Fruit fly (Drosophila melanogaster) whole organism, adult: Measurements from ENCODE around the gene mRpL32.

ENCODE experiments used
- CG11617 ChIP-seq: fragments of 200-800 bp; sonication (Bioruptor generic); optimal IDR thresholded peaks from 2 replicates; lab custom pipeline; 2017; ENCODE audit warnings: mild to moderate bottlenecking, missing biosample characterization, missing genetic modification reagents, missing genetic modification characterization
- CG12768 ChIP-seq: fragments of 200-800 bp; sonication (Bioruptor generic); optimal IDR thresholded peaks from 2 replicates; lab custom pipeline; 2017; ENCODE audit warnings: missing biosample characterization, missing genetic modification characterization, mild to moderate bottlenecking, moderate library complexity, missing genetic modification reagents
- CG7045 ChIP-seq: fragments of 200-800 bp; sonication (Bioruptor generic); optimal IDR thresholded peaks from 2 replicates; lab custom pipeline; 2017; ENCODE audit warnings: missing biosample characterization, mild to moderate bottlenecking, missing genetic modification characterization
- Clk ChIP-seq: fragments of 200-800 bp; sonication (Bioruptor generic); optimal IDR thresholded peaks from 2 replicates; lab custom pipeline; 2017; ENCODE audit warnings: missing biosample characterization, missing genetic modification characterization
- Crg-1 ChIP-seq: fragments of 200-800 bp; sonication (Bioruptor generic); optimal IDR thresholded peaks from 2 replicates; lab custom pipeline; 2016; ENCODE audit warnings: missing biosample characterization, missing genetic modification characterization
- bab1 ChIP-seq: fragments of 200-800 bp; sonication (Bioruptor generic); optimal IDR thresholded peaks from 3 replicates; lab custom pipeline; 2019; ENCODE audit warnings: missing biosample characterization, mild to moderate bottlenecking, missing genetic modification characterization, moderate library complexity
- kay ChIP-seq: fragments of 200-800 bp; sonication (Bioruptor generic); peaks from one replicate; lab custom pipeline; 2016; ENCODE audit warnings: missing biosample characterization, missing genetic modification characterization, borderline replicate concordance

dm6 chr3R:31263934-31264333 lies 11.3 kb downstream of the mRpL32 start:
- TF ChIP-seq bab1 (GFP tag; lab: Kevin White, UChicago) = no peak
- no peak for TF ChIP-seq Crg-1
- no peak for TF ChIP-seq CG12768
- no peak for TF ChIP-seq Clk (GFP tag; lab: Kevin White, UChicago)
- TF ChIP-seq CG11617 (GFP tag; lab: Kevin White, UChicago) = no peak
- no peak for TF ChIP-seq CG7045 (GFP tag; lab: Kevin White, UChicago)
- no peak for TF ChIP-seq kay (GFP tag; lab: Kevin White, UChicago)
